Fruit fly (Drosophila melanogaster) whole organism, embryonic: ENCODE data around the gene CG17996.

Experiments used
- CG10267 ChIP-seq: fragments of 200-800 bp; sonication (Bioruptor generic); optimal IDR thresholded peaks from 2 replicates; lab custom pipeline; 2018; ENCODE audit warnings: missing biosample characterization, mild to moderate bottlenecking, missing genetic modification characterization, moderate library complexity
- CG10321 ChIP-seq: fragments of 200-800 bp; sonication (Bioruptor generic); IDR thresholded peaks from 2 replicates; pipeline ENCODE4 v1.3.6; 2022; ENCODE audit warnings: missing biosample characterization, missing genetic modification characterization
- CG11504 ChIP-seq: fragments of 200-800 bp; sonication (Bioruptor generic); optimal IDR thresholded peaks from 3 replicates; lab custom pipeline; 2019; ENCODE audit warnings: missing biosample characterization, mild to moderate bottlenecking, missing genetic modification characterization, moderate library complexity
- CG12236 ChIP-seq: fragments of 200-800 bp; sonication (Bioruptor generic); optimal IDR thresholded peaks from 2 replicates; lab custom pipeline; 2016; ENCODE audit warnings: missing biosample characterization, missing genetic modification characterization
- CG13296 ChIP-seq: fragments of 200-800 bp; sonication (Bioruptor generic); optimal IDR thresholded peaks from 3 replicates; lab custom pipeline; 2018; ENCODE audit warnings: missing biosample characterization, mild to moderate bottlenecking, missing genetic modification characterization
- CG14441 ChIP-seq: fragments of 200-800 bp; sonication (Bioruptor generic); IDR thresholded peaks from 2 replicates; pipeline ENCODE4 v1.3.6; 2022; ENCODE audit warnings: missing biosample characterization, missing genetic modification characterization
- CG15514 ChIP-seq: fragments of 200-800 bp; sonication (Bioruptor generic); optimal IDR thresholded peaks from 3 replicates; lab custom pipeline; 2017; ENCODE audit warnings: missing biosample characterization, missing genetic modification characterization, mild to moderate bottlenecking, moderate library complexity, missing genetic modification reagents
- CG16779 ChIP-seq: fragments of 200-800 bp; sonication (Bioruptor generic); IDR thresholded peaks from 2 replicates; pipeline ENCODE4 v1.3.6; 2022; ENCODE audit warnings: missing biosample characterization, missing genetic modification characterization
- CG18262 ChIP-seq: fragments of 200-800 bp; optimal IDR thresholded peaks from 3 replicates; lab custom pipeline; 2019; ENCODE audit warnings: missing biosample characterization, mild to moderate bottlenecking, missing genetic modification characterization, moderate library complexity
- CG18599 ChIP-seq: fragments of 200-800 bp; sonication (Bioruptor generic); optimal IDR thresholded peaks from 3 replicates; lab custom pipeline; 2017; ENCODE audit warnings: missing biosample characterization, missing genetic modification characterization, mild to moderate bottlenecking, moderate library complexity, missing genetic modification reagents
- CG2120 ChIP-seq: fragments of 200-800 bp; sonication (Bioruptor generic); optimal IDR thresholded peaks from 3 replicates; lab custom pipeline; 2016; ENCODE audit warnings: missing biosample characterization, missing genetic modification characterization
- CG32767 ChIP-seq: fragments of 200-800 bp; sonication (Bioruptor generic); IDR thresholded peaks from 2 replicates; pipeline ENCODE4 v1.3.6; 2022; ENCODE audit warnings: missing biosample characterization, missing genetic modification characterization
- CG4282 ChIP-seq: fragments of 200-800 bp; sonication (Bioruptor generic); optimal IDR thresholded peaks from 2 replicates; lab custom pipeline; 2016; ENCODE audit warnings: missing biosample characterization, missing genetic modification characterization
- CG6654 ChIP-seq: fragments of 200-800 bp; sonication (Bioruptor generic); optimal IDR thresholded peaks from 2 replicates; lab custom pipeline; 2017; ENCODE audit warnings: missing biosample characterization, mild to moderate bottlenecking, missing genetic modification characterization
- CG8089 ChIP-seq: fragments of 200-800 bp; sonication (Bioruptor generic); optimal IDR thresholded peaks from 3 replicates; lab custom pipeline; 2016; ENCODE audit warnings: missing biosample characterization, missing genetic modification characterization
- CG8924 ChIP-seq: fragments of 200-800 bp; optimal IDR thresholded peaks from 3 replicates; lab custom pipeline; 2019; ENCODE audit warnings: missing biosample characterization, mild to moderate bottlenecking, missing genetic modification characterization, moderate library complexity
- Dek ChIP-seq: fragments of 200-800 bp; sonication (Bioruptor generic); optimal IDR thresholded peaks from 3 replicates; lab custom pipeline; 2019; ENCODE audit warnings: missing biosample characterization, mild to moderate bottlenecking, missing genetic modification characterization, moderate library complexity
- Doc3 ChIP-seq: fragments of 200-800 bp; sonication (Bioruptor generic); IDR thresholded peaks from 3 replicates; pipeline ENCODE4 v1.3.6; 2022; ENCODE audit warnings: missing biosample characterization, missing genetic modification characterization; ENCODE audit not compliant: partially characterized antibody
- Drgx ChIP-seq: fragments of 200-800 bp; sonication (Bioruptor generic); IDR thresholded peaks from 2 replicates; pipeline ENCODE4 v1.3.6; 2022; ENCODE audit warnings: missing biosample characterization, missing genetic modification characterization
- Fer3 ChIP-seq: fragments of 200-800 bp; sonication (Bioruptor generic); optimal IDR thresholded peaks from 2 replicates; lab custom pipeline; 2018; ENCODE audit warnings: missing biosample characterization, mild to moderate bottlenecking, missing genetic modification characterization, moderate library complexity
- HmgZ ChIP-seq: fragments of 200-800 bp; sonication (Bioruptor generic); optimal IDR thresholded peaks from 2 replicates; lab custom pipeline; 2018; ENCODE audit warnings: missing biosample characterization, mild to moderate bottlenecking, missing genetic modification characterization
- Jarid2 ChIP-seq: fragments of 200-800 bp; sonication (Bioruptor generic); optimal IDR thresholded peaks from 3 replicates; lab custom pipeline; 2017; ENCODE audit warnings: mild to moderate bottlenecking, missing biosample characterization, missing genetic modification reagents, missing genetic modification characterization
- Kr ChIP-seq: fragments of 200-800 bp; sonication (Bioruptor generic); optimal IDR thresholded peaks from 2 replicates; lab custom pipeline; 2017; ENCODE audit warnings: missing biosample characterization, mild to moderate bottlenecking, missing genetic modification characterization
- MESR4 ChIP-seq: fragments of 200-800 bp; sonication (Bioruptor generic); optimal IDR thresholded peaks from 2 replicates; lab custom pipeline; 2018; ENCODE audit warnings: missing biosample characterization, mild to moderate bottlenecking, missing genetic modification characterization, moderate library complexity
- Poxn ChIP-seq: fragments of 200-800 bp; sonication (Bioruptor generic); IDR thresholded peaks from 2 replicates; pipeline ENCODE4 v1.3.6; 2022; ENCODE audit warnings: missing biosample characterization, missing genetic modification characterization
- Sry-δ ChIP-seq: fragments of 200-800 bp; sonication (Bioruptor generic); optimal IDR thresholded peaks from 2 replicates; lab custom pipeline; 2016; ENCODE audit warnings: missing biosample characterization, missing genetic modification characterization
- Taf1 ChIP-seq: fragments of 200-800 bp; sonication (Bioruptor generic); IDR thresholded peaks from 2 replicates; pipeline ENCODE4 v1.3.6; 2022; ENCODE audit warnings: missing biosample characterization, missing genetic modification characterization
- Vsx1 ChIP-seq: fragments of 200-800 bp; sonication (Bioruptor generic); optimal IDR thresholded peaks from 2 replicates; lab custom pipeline; 2017; ENCODE audit warnings: missing biosample characterization, mild to moderate bottlenecking, missing genetic modification characterization, missing genetic modification reagents
- Xrp1 ChIP-seq: fragments of 200-800 bp; sonication (Bioruptor generic); IDR thresholded peaks from 2 replicates; pipeline ENCODE4 v1.3.6; 2022; ENCODE audit warnings: missing biosample characterization, missing genetic modification characterization
- YL-1 ChIP-seq: fragments of 200-800 bp; sonication (Bioruptor generic); optimal IDR thresholded peaks from 3 replicates; lab custom pipeline; 2017; ENCODE audit warnings: missing biosample characterization, mild to moderate bottlenecking, missing genetic modification characterization
- ato ChIP-seq: fragments of 200-800 bp; sonication (Bioruptor generic); IDR thresholded peaks from 2 replicates; pipeline ENCODE4 v1.3.6; 2022; ENCODE audit warnings: missing biosample characterization, missing genetic modification characterization; ENCODE audit not compliant: partially characterized antibody
- cas ChIP-seq: fragments of 200-800 bp; sonication (Bioruptor generic); IDR thresholded peaks from 2 replicates; pipeline ENCODE4 v1.3.6; 2022; ENCODE audit warnings: missing biosample characterization, missing genetic modification characterization
- chm ChIP-seq: fragments of 200-800 bp; sonication (Bioruptor generic); IDR thresholded peaks from 2 replicates; pipeline ENCODE4 v1.3.6; 2022; ENCODE audit warnings: missing biosample characterization, missing genetic modification characterization
- cwo ChIP-seq: fragments of 200-800 bp; sonication (Bioruptor generic); optimal IDR thresholded peaks from 3 replicates; lab custom pipeline; 2017; ENCODE audit warnings: missing biosample characterization, missing genetic modification characterization, mild to moderate bottlenecking, moderate library complexity, missing genetic modification reagents
- emc ChIP-seq: fragments of 200-800 bp; sonication (Bioruptor generic); optimal IDR thresholded peaks from 2 replicates; lab custom pipeline; 2016; ENCODE audit warnings: missing biosample characterization, missing genetic modification characterization
- fd102C ChIP-seq: fragments of 200-800 bp; sonication (Bioruptor generic); optimal IDR thresholded peaks from 2 replicates; lab custom pipeline; 2018; ENCODE audit warnings: missing biosample characterization, mild to moderate bottlenecking, missing genetic modification characterization, moderate library complexity
- gsb ChIP-seq: fragments of 200-800 bp; sonication (Bioruptor generic); IDR thresholded peaks from 2 replicates; pipeline ENCODE4 v1.3.6; 2022; ENCODE audit warnings: missing biosample characterization, missing genetic modification characterization
- gsb-n ChIP-seq: fragments of 200-800 bp; sonication (Bioruptor generic); optimal IDR thresholded peaks from 3 replicates; lab custom pipeline; 2018; ENCODE audit warnings: missing biosample characterization, mild to moderate bottlenecking, missing genetic modification characterization
- kah ChIP-seq: fragments of 200-800 bp; sonication (Bioruptor generic); optimal IDR thresholded peaks from 2 replicates; lab custom pipeline; 2018; ENCODE audit warnings: missing biosample characterization, mild to moderate bottlenecking, missing genetic modification characterization
- lbe ChIP-seq: fragments of 200-800 bp; sonication (Bioruptor generic); optimal IDR thresholded peaks from 2 replicates; lab custom pipeline; 2016; ENCODE audit warnings: missing biosample characterization, mild to moderate bottlenecking, missing genetic modification characterization
- luna ChIP-seq: fragments of 200-800 bp; sonication (Bioruptor generic); optimal IDR thresholded peaks from 2 replicates; lab custom pipeline; 2016; ENCODE audit warnings: missing biosample characterization, missing genetic modification characterization
- pan ChIP-seq, 4 experiments: fragments of >200 bp in 3 of 4; fragments of 200-800 bp in 1 of 4; sonication (Bioruptor generic) in 1 of 4; optimal IDR thresholded peaks in 3 of 4; IDR thresholded peaks in 1 of 4; 2 replicates each; pipeline versions ENCODE4 v1.3.6 to Lab custom; 2017 to 2022; ENCODE audit warnings: missing biosample characterization in 2 of 4, missing genetic modification characterization in 2 of 4, mixed read lengths in 1 of 4
- peb ChIP-seq: fragments of 200-800 bp; sonication (Bioruptor generic); IDR thresholded peaks from 2 replicates; pipeline ENCODE4 v1.3.6; 2022; ENCODE audit warnings: missing biosample characterization, missing genetic modification characterization
- pho ChIP-seq: fragments of 200-800 bp; sonication (Bioruptor generic); optimal IDR thresholded peaks from 2 replicates; lab custom pipeline; 2016; ENCODE audit warnings: missing biosample characterization, missing genetic modification characterization
- salm ChIP-seq: fragments of 200-800 bp; sonication (Bioruptor generic); optimal IDR thresholded peaks from 2 replicates; lab custom pipeline; 2018; ENCODE audit warnings: missing biosample characterization, mild to moderate bottlenecking, missing genetic modification characterization
- schlank ChIP-seq: fragments of 200-800 bp; sonication (Bioruptor generic); optimal IDR thresholded peaks from 2 replicates; lab custom pipeline; 2018; ENCODE audit warnings: missing biosample characterization, mild to moderate bottlenecking, missing genetic modification characterization
- scrt ChIP-seq: fragments of 200-800 bp; sonication (Bioruptor generic); optimal IDR thresholded peaks from 2 replicates; lab custom pipeline; 2018; ENCODE audit warnings: missing biosample characterization, mild to moderate bottlenecking, missing genetic modification characterization, moderate library complexity
- sens ChIP-seq: fragments of 200-800 bp; sonication (Bioruptor generic); peaks from one replicate; lab custom pipeline; 2016; ENCODE audit warnings: missing biosample characterization, missing genetic modification characterization
- sna ChIP-seq: fragments of 200-800 bp; sonication (Bioruptor generic); IDR thresholded peaks from 2 replicates; pipeline ENCODE4 v1.3.6; 2022; ENCODE audit warnings: missing biosample characterization, missing genetic modification characterization; ENCODE audit not compliant: partially characterized antibody
- sug ChIP-seq: fragments of 200-800 bp; optimal IDR thresholded peaks from 2 replicates; lab custom pipeline; 2019; ENCODE audit warnings: missing biosample characterization, mild to moderate bottlenecking, missing genetic modification characterization, moderate library complexity
- tgo ChIP-seq: fragments of 200-800 bp; sonication (Bioruptor generic); IDR thresholded peaks from 3 replicates; pipeline ENCODE4 v1.3.6; 2022; ENCODE audit warnings: missing biosample characterization, missing genetic modification characterization

The CG17996 gene

dm6 chr2L:16716771-16717170 is 14.1 kb downstream of the CG17996 start (continued):
- TF ChIP-seq sug (tag; lab: Kevin White, UChicago) (no peak), lbe (no peak), CG4282 (GFP tag; lab: Kevin White, UChicago) (no peak), CG15514 (GFP tag; lab: Kevin White, UChicago) (peak; percentile 28), CG13296 (GFP tag; lab: Kevin White, UChicago) (peak; percentile 30), CG10321 (GFP tag; lab: Robert Waterston, UW) (no peak), peb (no peak), YL-1 (no peak), Doc3 (GFP tag; lab: Robert Waterston, UW) (no peak), CG10267 (tag; lab: Kevin White, UChicago) (no peak), luna (GFP tag; lab: Kevin White, UChicago) (no peak), Sry-δ (GFP tag; lab: Kevin White, UChicago) (no peak), schlank (tag; lab: Kevin White, UChicago) (no peak), CG14441 (GFP tag; lab: Robert Waterston, UW) (no peak; the same call in 1 of the 2 replicates), tgo (no peak), MESR4 (no peak), CG18599 (peak; percentile 72), chm (GFP tag; lab: Robert Waterston, UW) (no peak), ato (GFP tag; lab: Robert Waterston, UW) (no peak), Fer3 (tag; lab: Kevin White, UChicago) (peak; percentile 44), gsb-n (tag; lab: Kevin White, UChicago) (no peak), sens (peak; percentile 74), sna (GFP tag; lab: Robert Waterston, UW) (no peak), CG8924 (tag; lab: Kevin White, UChicago) (no peak), Poxn (GFP tag; lab: Robert Waterston, UW) (no peak), kah (GFP tag; lab: Kevin White, UChicago) (no peak), salm (tag; lab: Kevin White, UChicago) (no peak), CG11504 (tag; lab: Kevin White, UChicago) (no peak), scrt (peak; percentile 40), Xrp1 (GFP tag; lab: Robert Waterston, UW) (peak; percentile 39; the same call in 1 of the 2 replicates), Vsx1 (no peak), CG2120 (no peak), CG32767 (no peak), Jarid2 (GFP tag; lab: Kevin White, UChicago) (no peak), cas (GFP tag; lab: Robert Waterston, UW) (no peak), emc (no peak), pan (optimal IDR thresholded peaks at IDR 0.05; lab: Kevin White, UChicago) (no peak), pan (GFP tag; optimal IDR thresholded peaks at IDR 0.05 in 1 of 2, IDR thresholded peaks at IDR 0.05 in 1 of 2) (peak in 1 of 2 experiments; percentile 63), CG8089 (GFP tag; lab: Kevin White, UChicago) (no peak), Drgx (GFP tag; lab: Robert Waterston, UW) (0 out of 2 replicates have a peak, but pooled peaks have one; percentile 8), Dek (no peak), CG16779 (no peak), Kr (GFP tag; lab: Kevin White, UChicago) (no peak), CG18262 (tag; lab: Kevin White, UChicago) (no peak), fd102C (GFP tag; lab: Kevin White, UChicago) (no peak), pho (GFP tag; lab: Kevin White, UChicago) (no peak), Taf1 (GFP tag; lab: Robert Waterston, UW) (no peak), CG6654 (GFP tag; lab: Kevin White, UChicago) (no peak), gsb (GFP tag; lab: Robert Waterston, UW) (no peak), CG12236 (GFP tag; lab: Kevin White, UChicago) (no peak), HmgZ (no peak), cwo (GFP tag; lab: Kevin White, UChicago) (peak; percentile 43)
